Worm (Caenorhabditis elegans): ENCODE results near the gene R02D5.8.

- TF ChIP-seq gmeb-2 (tag; optimal IDR thresholded peaks at IDR 0.05) (no peak), ets-4 (tag; optimal IDR thresholded peaks at IDR 0.05) (no peak)
Measured at ce11 chrV:14472229-14472628, 46.9 kb downstream of the R02D5.8 start, which contains the start of gene clec-227.
